Fruit fly (Drosophila melanogaster): ENCODE results near the gene SmydA-3.

The SmydA-3 gene

DNA sequence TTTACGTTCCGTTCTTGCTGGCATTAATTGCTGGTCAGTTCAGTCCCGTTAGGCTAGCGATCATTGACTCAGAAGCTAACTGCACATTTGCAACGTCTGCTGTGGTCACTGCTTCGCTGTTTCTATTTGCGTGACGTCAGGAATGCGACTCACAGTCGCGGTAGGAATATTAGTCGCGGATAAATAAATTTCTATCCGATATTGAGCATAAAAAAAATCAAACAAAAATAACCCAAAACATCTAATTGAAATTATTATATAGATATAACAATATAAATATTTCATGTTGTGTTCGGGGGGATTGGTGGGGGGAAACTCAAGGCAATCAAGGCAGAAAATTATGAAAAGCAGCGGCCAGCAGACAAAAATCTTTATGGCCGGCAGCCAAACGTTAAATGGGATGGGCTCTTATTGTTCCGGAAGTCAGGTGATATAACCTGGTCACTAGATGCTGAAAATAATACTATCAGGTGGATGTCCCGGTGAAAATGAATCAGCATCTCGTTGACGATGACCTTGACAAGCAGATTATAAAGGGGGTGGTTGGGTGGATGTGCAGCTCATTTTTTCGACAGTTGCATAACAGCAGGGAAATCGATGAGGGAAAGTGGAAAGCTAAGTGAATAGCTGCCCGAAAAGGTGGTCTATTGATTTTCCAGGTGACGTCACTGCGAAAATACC, at the start of gene SmydA-3 (continued):
- peak; percentile 26 for TF ChIP-seq ERR (GFP tag; optimal IDR thresholded peaks at IDR 0.05)
- no peak for TF ChIP-seq pan (optimal IDR thresholded peaks at IDR 0.05)
- peak in 1 of 2 experiments; percentile 38 for TF ChIP-seq pan (GFP tag; optimal IDR thresholded peaks at IDR 0.05 in 1 of 2, IDR thresholded peaks at IDR 0.05 in 1 of 2)
- peak; percentile 32 for TF ChIP-seq CG12659 (GFP tag; optimal IDR thresholded peaks at IDR 0.05)
- peak; percentile 45; the same call in 1 of the 2 replicates for TF ChIP-seq CG32532 (GFP tag; IDR thresholded peaks at IDR 0.05)
- no peak for TF ChIP-seq CG4360 (GFP tag; IDR thresholded peaks at IDR 0.05)
- TF ChIP-seq CG15073 (GFP tag; optimal IDR thresholded peaks at IDR 0.05): peak; percentile 89
- peak; percentile 13 for TF ChIP-seq fd96Cb (tag; optimal IDR thresholded peaks at IDR 0.05)
- TF ChIP-seq lab (GFP tag; optimal IDR thresholded peaks at IDR 0.05): peak; percentile 41
- TF ChIP-seq esg (GFP tag; conservative IDR thresholded peaks at IDR 0.05): 0 out of 2 replicates have a peak, but pooled peaks have one; percentile 22
- peak; percentile 47; the same call in 1 of the 3 replicates for TF ChIP-seq so (GFP tag; IDR thresholded peaks at IDR 0.05)
- no peak for TF ChIP-seq Myb (GFP tag; optimal IDR thresholded peaks at IDR 0.05)
- TF ChIP-seq ci (GFP tag; IDR thresholded peaks at IDR 0.05): peak; percentile 47; the same call in 1 of the 3 replicates
- TF ChIP-seq CG14441 (GFP tag; IDR thresholded peaks at IDR 0.05): 0 out of 2 replicates have a peak, but pooled peaks have one; percentile 25
- no peak for TF ChIP-seq CG6175 (GFP tag; IDR thresholded peaks at IDR 0.05)
- no peak for TF ChIP-seq CrebB (tag; optimal IDR thresholded peaks at IDR 0.05)
- peak; percentile 28 for TF ChIP-seq PHDP (tag; optimal IDR thresholded peaks at IDR 0.05)

dm6 chr2L:10800877-10801719, 48.8 kb upstream of the SmydA-3 start, which contains the start of gene CG31869:
TSS of gene CG31869 (minus strand) at chr2L:10801109.
- TF ChIP-seq klu (GFP tag; IDR thresholded peaks at IDR 0.05) (no peak), Drgx (GFP tag; IDR thresholded peaks at IDR 0.05) (peak; percentile 60), sr (GFP tag; IDR thresholded peaks at IDR 0.05) (no peak), Hsf (GFP tag; optimal IDR thresholded peaks at IDR 0.05) (no peak), pita (GFP tag; optimal IDR thresholded peaks at IDR 0.05) (no peak), CG9437 (GFP tag; optimal IDR thresholded peaks at IDR 0.05) (no peak), CG32532 (GFP tag; IDR thresholded peaks at IDR 0.05) (0 out of 2 replicates have a peak, but pooled peaks have one; percentile 31), crp (GFP tag; optimal IDR thresholded peaks at IDR 0.05) (no peak), CG4820 (GFP tag; optimal IDR thresholded peaks at IDR 0.05) (no peak), Atf-2 (GFP tag; optimal IDR thresholded peaks at IDR 0.05) (no peak), CG34224 (GFP tag; IDR thresholded peaks at IDR 0.05; ENCODE audit: partially characterized antibody) (no peak), prd (optimal IDR thresholded peaks at IDR 0.05) (no peak), prd (GFP tag; IDR thresholded peaks at IDR 0.05) (no peak), bowl (GFP tag; IDR thresholded peaks at IDR 0.05) (no peak), Hr51 (GFP tag; optimal IDR thresholded peaks at IDR 0.05) (no peak), CG8089 (GFP tag; optimal IDR thresholded peaks at IDR 0.05) (no peak), CG7928 (GFP tag; optimal IDR thresholded peaks at IDR 0.05) (no peak), CG13287 (GFP tag; IDR thresholded peaks at IDR 0.05; ENCODE audit: partially characterized antibody) (peak; percentile 11; the same call in 1 of the 2 replicates), Med (GFP tag) (peak; percentile 83), CG3407 (GFP tag; optimal IDR thresholded peaks at IDR 0.05) (no peak), fd96Cb (tag; optimal IDR thresholded peaks at IDR 0.05) (no peak), CG12659 (GFP tag; optimal IDR thresholded peaks at IDR 0.05) (no peak), gcm (GFP tag; optimal IDR thresholded peaks at IDR 0.05) (no peak), CG15073 (GFP tag; optimal IDR thresholded peaks at IDR 0.05) (no peak), Dip2 (GFP tag; IDR thresholded peaks at IDR 0.05) (no peak), mld (GFP tag; IDR thresholded peaks at IDR 0.05; ENCODE audit: partially characterized antibody) (no peak), ash1 (GFP tag; optimal IDR thresholded peaks at IDR 0.05) (no peak), MTF-1 (GFP tag; optimal IDR thresholded peaks at IDR 0.05; ENCODE audit: borderline replicate concordance) (no peak), CG2199 (GFP tag; IDR thresholded peaks at IDR 0.05) (no peak; the same call in 2 of the 3 replicates), CG9876 (GFP tag; optimal IDR thresholded peaks at IDR 0.05) (no peak), en (GFP tag; optimal IDR thresholded peaks at IDR 0.05) (no peak), Fer2 (tag; optimal IDR thresholded peaks at IDR 0.05) (no peak), nerfin-2 (GFP tag; IDR thresholded peaks at IDR 0.05; ENCODE audit: partially characterized antibody) (no peak)

Measured in whole organism, embryonic.